Worm (Caenorhabditis elegans): ENCODE results near the gene taf-6.1.

Gene taf-6.1

DNA sequence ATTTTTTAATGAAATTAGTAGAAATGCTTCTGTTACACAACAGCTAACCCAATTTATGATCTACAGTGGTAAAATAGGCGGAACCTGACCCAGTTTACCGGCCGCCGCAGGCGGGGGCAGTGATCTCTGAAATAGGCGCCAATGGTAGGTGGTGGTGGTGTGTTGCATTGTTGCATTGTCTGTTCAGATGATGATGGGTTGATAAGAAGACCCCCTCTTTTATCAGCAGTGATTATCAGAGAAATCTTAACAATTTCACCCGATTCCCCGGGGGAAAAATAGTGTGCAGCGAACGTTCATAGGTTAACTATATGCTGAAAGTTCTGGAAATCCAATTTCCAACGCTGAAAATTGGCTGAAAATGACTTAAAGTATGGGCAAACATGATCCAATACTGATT lies 10.8 kb downstream of the taf-6.1 start:
- no peak for TF ChIP-seq dao-5 (tag; optimal IDR thresholded peaks at IDR 0.05)
- TF ChIP-seq him-1 (tag; optimal IDR thresholded peaks at IDR 0.05): no peak
- TF ChIP-seq W03F9.2 (tag; optimal IDR thresholded peaks at IDR 0.05): no peak

ce11 chrII:1140689-1141088 lies 12.9 kb downstream of the taf-6.1 start, which contains the start of gene W09B6.4:
Gene W09B6.4, minus strand, starts transcription at chrII:1140839.
- TF ChIP-seq W03F9.2 (tag; optimal IDR thresholded peaks at IDR 0.05) (no peak), dao-5 (tag; optimal IDR thresholded peaks at IDR 0.05) (no peak), him-1 (tag; optimal IDR thresholded peaks at IDR 0.05) (no peak)

ce11 chrII:1141720-1142574 lies 14.2 kb downstream of the taf-6.1 start:
- TF ChIP-seq dao-5 (tag; optimal IDR thresholded peaks at IDR 0.05) (no peak), W03F9.2 (tag; optimal IDR thresholded peaks at IDR 0.05) (no peak), him-1 (tag; optimal IDR thresholded peaks at IDR 0.05) (no peak)

DNA sequence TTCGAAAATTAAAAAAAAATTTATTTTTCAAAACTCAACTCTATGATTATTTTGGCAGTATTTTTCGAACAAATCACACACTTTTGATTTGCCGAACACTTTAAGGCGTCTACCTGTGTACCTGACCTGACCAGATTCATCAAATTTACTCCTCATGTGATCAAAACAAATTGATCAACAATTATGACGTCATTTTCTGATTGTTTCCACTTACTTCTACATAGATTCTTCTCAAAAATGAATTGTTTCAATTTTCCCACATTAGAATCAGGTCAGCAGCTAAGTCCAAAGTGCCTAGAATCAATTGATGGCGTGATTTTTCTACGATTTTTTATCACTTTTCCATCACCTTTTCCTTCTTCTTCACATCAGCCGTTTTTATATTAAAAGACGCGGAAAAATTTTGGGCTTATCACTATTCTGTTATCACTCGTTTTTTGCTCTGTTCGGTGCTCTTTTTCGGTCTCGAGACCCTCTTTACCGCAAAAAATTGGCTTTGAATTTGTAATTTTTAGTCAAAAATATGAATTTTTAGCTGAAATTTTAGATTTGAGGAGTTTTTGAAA lies 15.5 kb downstream of the taf-6.1 start:
- TF ChIP-seq W03F9.2 (tag; optimal IDR thresholded peaks at IDR 0.05) (no peak), dao-5 (tag; optimal IDR thresholded peaks at IDR 0.05) (no peak), him-1 (tag; optimal IDR thresholded peaks at IDR 0.05) (no peak)

DNA sequence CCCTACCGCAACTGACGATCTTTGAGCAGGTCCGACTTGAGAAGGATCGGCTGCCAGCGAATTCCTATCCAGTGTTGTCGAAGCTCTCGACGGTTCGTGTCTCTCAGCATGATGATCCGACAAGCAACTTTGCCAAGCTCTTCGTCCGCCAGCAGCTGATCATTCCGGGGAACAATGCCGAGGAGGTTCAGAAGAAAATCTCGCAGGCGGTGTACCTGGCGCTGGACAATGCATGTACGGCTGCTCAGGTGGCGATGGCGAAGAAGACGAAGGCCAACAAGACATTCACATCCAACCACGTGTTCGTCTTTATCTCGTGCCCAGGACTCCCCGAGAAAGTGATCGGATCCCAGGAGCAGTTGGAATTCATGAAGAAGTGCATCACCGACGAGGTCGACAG lies 21.6 kb downstream of the taf-6.1 start:
- TF ChIP-seq him-1 (tag; optimal IDR thresholded peaks at IDR 0.05): no peak
- no peak for TF ChIP-seq dao-5 (tag; optimal IDR thresholded peaks at IDR 0.05)
- no peak for TF ChIP-seq W03F9.2 (tag; optimal IDR thresholded peaks at IDR 0.05)

DNA sequence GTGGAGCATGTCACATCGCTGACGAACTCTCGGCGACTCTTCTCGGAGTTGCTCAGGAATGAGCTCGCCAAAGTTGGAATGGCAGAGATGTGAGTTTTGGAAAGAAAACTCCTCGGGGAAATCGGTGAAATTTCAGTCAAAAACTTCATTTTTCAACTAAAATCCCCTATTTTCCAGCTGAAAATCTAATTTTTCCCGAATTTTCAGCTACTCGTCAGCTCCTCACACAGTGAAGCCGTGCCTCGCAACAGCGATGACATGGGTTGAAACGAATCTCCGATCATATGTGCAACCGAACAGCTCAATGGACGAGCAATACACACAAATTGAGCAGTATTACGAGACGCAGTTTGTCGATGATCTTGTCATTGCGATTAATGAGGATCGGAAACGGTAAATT lies 24.0 kb downstream of the taf-6.1 start:
- no peak for TF ChIP-seq him-1 (tag; optimal IDR thresholded peaks at IDR 0.05)
- no peak for TF ChIP-seq dao-5 (tag; optimal IDR thresholded peaks at IDR 0.05)
- no peak for TF ChIP-seq W03F9.2 (tag; optimal IDR thresholded peaks at IDR 0.05)

ce11 chrII:1152732-1153131 lies 25.0 kb downstream of the taf-6.1 start:
- TF ChIP-seq dao-5 (tag; optimal IDR thresholded peaks at IDR 0.05): no peak
- TF ChIP-seq him-1 (tag; optimal IDR thresholded peaks at IDR 0.05): no peak
- no peak for TF ChIP-seq W03F9.2 (tag; optimal IDR thresholded peaks at IDR 0.05)

DNA sequence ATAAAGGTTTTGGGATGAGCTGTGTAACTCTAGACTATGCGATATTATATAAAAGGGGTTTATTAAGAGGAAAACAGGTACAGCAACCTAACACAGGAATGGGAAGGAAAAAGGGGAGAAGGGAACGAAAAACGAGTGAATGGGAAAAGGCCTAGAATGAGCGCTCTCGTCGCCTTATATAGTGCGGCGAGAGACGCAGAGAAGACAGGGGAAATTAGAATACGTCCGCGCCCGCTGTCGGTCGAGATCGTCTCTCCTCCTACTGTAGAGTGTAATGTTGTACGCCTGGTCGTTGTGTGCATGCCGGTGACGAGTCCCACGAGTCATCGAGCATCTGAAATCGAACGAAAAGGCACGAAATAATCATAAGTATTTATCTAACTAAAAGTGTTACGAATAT lies 25.5 kb downstream of the taf-6.1 start:
- TF ChIP-seq W03F9.2 (tag; optimal IDR thresholded peaks at IDR 0.05): no peak
- no peak for TF ChIP-seq him-1 (tag; optimal IDR thresholded peaks at IDR 0.05)
- no peak for TF ChIP-seq dao-5 (tag; optimal IDR thresholded peaks at IDR 0.05)

DNA sequence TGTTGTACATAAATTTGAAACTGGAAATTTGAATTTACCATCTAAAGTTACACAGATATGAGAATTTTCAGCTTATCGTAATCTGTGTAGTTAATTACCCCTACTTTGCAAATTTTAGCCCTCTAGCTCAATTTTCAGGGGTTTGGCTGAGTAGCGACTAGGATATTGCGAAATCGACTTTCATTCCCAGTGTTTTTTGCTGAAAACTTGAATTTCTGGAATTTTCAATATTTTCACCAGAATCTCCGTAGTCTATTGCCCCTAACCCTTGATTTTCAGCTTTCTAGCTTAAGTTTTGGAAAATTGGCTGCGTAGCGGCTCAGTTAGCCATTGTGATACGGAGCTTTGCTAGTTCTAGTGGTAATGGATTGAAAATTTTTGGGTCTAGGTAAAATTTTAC lies 29.4 kb downstream of the taf-6.1 start:
- TF ChIP-seq him-1 (tag; optimal IDR thresholded peaks at IDR 0.05) (no peak), W03F9.2 (tag; optimal IDR thresholded peaks at IDR 0.05) (no peak), dao-5 (tag; optimal IDR thresholded peaks at IDR 0.05) (no peak)

- TF ChIP-seq him-1 (tag; optimal IDR thresholded peaks at IDR 0.05): no peak
- TF ChIP-seq W03F9.2 (tag; optimal IDR thresholded peaks at IDR 0.05): no peak
- TF ChIP-seq dao-5 (tag; optimal IDR thresholded peaks at IDR 0.05): no peak
Observed at ce11 chrII:1159718-1160117, 31.9 kb downstream of the taf-6.1 start.

ce11 chrII:1163275-1163674 lies 35.5 kb downstream of the taf-6.1 start, which contains the start of gene T23F4.2:
Gene T23F4.2, plus strand, starts transcription at chrII:1163575.
- TF ChIP-seq him-1 (tag; optimal IDR thresholded peaks at IDR 0.05) (no peak), W03F9.2 (tag; optimal IDR thresholded peaks at IDR 0.05) (no peak), dao-5 (tag; optimal IDR thresholded peaks at IDR 0.05) (no peak)

DNA sequence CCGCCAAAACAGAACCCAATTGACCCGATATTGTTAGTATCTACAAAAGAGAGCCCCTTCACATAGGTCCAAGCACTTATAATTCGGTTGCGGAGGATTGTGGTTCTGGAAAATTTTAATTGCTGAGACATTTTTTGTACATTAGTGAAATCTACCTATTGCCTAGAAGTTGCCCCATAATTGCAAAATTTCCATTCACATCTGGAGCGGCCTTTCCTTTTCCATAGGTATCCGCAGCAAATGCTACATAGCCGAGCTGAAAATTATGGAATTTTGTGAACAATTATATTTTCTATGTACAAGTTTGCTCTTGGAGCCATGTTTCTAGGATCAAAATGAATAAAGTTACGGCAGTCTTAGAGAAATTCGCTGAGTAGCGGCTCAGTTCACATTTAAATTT lies 43.1 kb downstream of the taf-6.1 start:
- TF ChIP-seq him-1 (tag; optimal IDR thresholded peaks at IDR 0.05) (no peak), W03F9.2 (tag; optimal IDR thresholded peaks at IDR 0.05) (no peak), dao-5 (tag; optimal IDR thresholded peaks at IDR 0.05) (no peak)

- TF ChIP-seq W03F9.2 (tag; optimal IDR thresholded peaks at IDR 0.05) (no peak), him-1 (tag; optimal IDR thresholded peaks at IDR 0.05) (no peak), dao-5 (tag; optimal IDR thresholded peaks at IDR 0.05) (no peak)
Observed at ce11 chrII:1172080-1172575, 44.4 kb downstream of the taf-6.1 start, which contains the start of gene dlhd-1. Gene dlhd-1, minus strand, starts transcription at chrII:1172130.

ce11 chrII:1179223-1179622 lies 51.4 kb downstream of the taf-6.1 start, which contains the start of gene nas-27:
Gene nas-27, minus strand, starts transcription at chrII:1179323.
- no peak for TF ChIP-seq him-1 (tag; optimal IDR thresholded peaks at IDR 0.05)
- TF ChIP-seq dao-5 (tag; optimal IDR thresholded peaks at IDR 0.05): no peak
- no peak for TF ChIP-seq W03F9.2 (tag; optimal IDR thresholded peaks at IDR 0.05)
